Fruit fly (Drosophila melanogaster) whole organism, embryonic: ENCODE results near the gene CG31809.

Experiments
- ATbp ChIP-seq: fragments of 200-800 bp; sonication (Bioruptor generic); optimal IDR thresholded peaks from 2 replicates; lab custom pipeline; 2017; ENCODE audit warnings: missing biosample characterization, mild to moderate bottlenecking, missing genetic modification characterization, missing genetic modification reagents
- CG10209 ChIP-seq: fragments of 200-800 bp; sonication (Bioruptor generic); optimal IDR thresholded peaks from 3 replicates; lab custom pipeline; 2017; ENCODE audit warnings: missing biosample characterization, mild to moderate bottlenecking, missing genetic modification characterization, missing genetic modification reagents
- CG10543 ChIP-seq: fragments of 200-800 bp; sonication (Bioruptor generic); optimal IDR thresholded peaks from 3 replicates; lab custom pipeline; 2017; ENCODE audit warnings: missing biosample characterization, mild to moderate bottlenecking, missing genetic modification characterization, moderate library complexity
- CG12769 ChIP-seq: fragments of 200-800 bp; sonication (Bioruptor generic); optimal IDR thresholded peaks from 2 replicates; lab custom pipeline; 2019; ENCODE audit warnings: missing biosample characterization, mild to moderate bottlenecking, missing genetic modification characterization, moderate library complexity
- CG15269 ChIP-seq: fragments of 200-800 bp; sonication (Bioruptor generic); optimal IDR thresholded peaks from 2 replicates; lab custom pipeline; 2018; ENCODE audit warnings: missing biosample characterization, mild to moderate bottlenecking, missing genetic modification characterization, moderate library complexity
- CG15479 ChIP-seq: fragments of 200-800 bp; sonication (Bioruptor generic); optimal IDR thresholded peaks from 3 replicates; lab custom pipeline; 2019; ENCODE audit warnings: missing biosample characterization, mild to moderate bottlenecking, missing genetic modification characterization, moderate library complexity
- CG17361 ChIP-seq: fragments of 200-800 bp; sonication (Bioruptor generic); IDR thresholded peaks from 3 replicates; pipeline ENCODE4 v1.3.6; 2022; ENCODE audit warnings: missing biosample characterization, missing genetic modification characterization
- CG2120 ChIP-seq: fragments of 200-800 bp; sonication (Bioruptor generic); optimal IDR thresholded peaks from 3 replicates; lab custom pipeline; 2016; ENCODE audit warnings: missing biosample characterization, missing genetic modification characterization
- CG31441 ChIP-seq: fragments of 200-800 bp; sonication (Bioruptor generic); IDR thresholded peaks from 2 replicates; pipeline ENCODE4 v1.3.6; 2022; ENCODE audit warnings: missing biosample characterization, missing genetic modification characterization
- CG32772 ChIP-seq: fragments of 200-800 bp; sonication (Bioruptor generic); IDR thresholded peaks from 2 replicates; pipeline ENCODE4 v1.3.6; 2022; ENCODE audit warnings: missing biosample characterization, missing genetic modification characterization
- CG7839 ChIP-seq: fragments of 200-800 bp; sonication (Bioruptor generic); optimal IDR thresholded peaks from 3 replicates; lab custom pipeline; 2018; ENCODE audit warnings: missing biosample characterization, mild to moderate bottlenecking, missing genetic modification characterization, moderate library complexity
- CG8281 ChIP-seq: fragments of 200-800 bp; sonication (Bioruptor generic); optimal IDR thresholded peaks from 2 replicates; lab custom pipeline; 2018; ENCODE audit warnings: missing biosample characterization, mild to moderate bottlenecking, missing genetic modification characterization, moderate library complexity
- CG8359 ChIP-seq: fragments of 200-800 bp; sonication (Bioruptor generic); optimal IDR thresholded peaks from 2 replicates; lab custom pipeline; 2017; ENCODE audit warnings: missing biosample characterization, mild to moderate bottlenecking, missing genetic modification characterization, borderline replicate concordance
- Dbx ChIP-seq: fragments of 200-800 bp; sonication (Bioruptor generic); IDR thresholded peaks from 3 replicates; pipeline ENCODE4 v1.3.6; 2022; ENCODE audit warnings: missing biosample characterization, missing genetic modification characterization
- Eip74EF ChIP-seq, 2 experiments: fragments of 200-800 bp in 1 of 2; fragments of >200 bp in 1 of 2; sonication (Bioruptor generic) in 1 of 2; optimal IDR thresholded peaks; 2 replicates each; lab custom pipeline; 2017 to 2019; ENCODE audit warnings: missing biosample characterization in 2 of 2, missing genetic modification characterization in 2 of 2, mild to moderate bottlenecking in 1 of 2, moderate library complexity in 1 of 2
- Ets65A ChIP-seq: fragments of 200-800 bp; sonication (Bioruptor generic); peaks from one replicate; lab custom pipeline; 2016; ENCODE audit warnings: missing biosample characterization, missing genetic modification characterization
- GATAe ChIP-seq: fragments of 200-800 bp; sonication (Bioruptor generic); conservative IDR thresholded peaks from 2 replicates; pipeline ENCODE4 v1.3.6; 2022; ENCODE audit warnings: missing biosample characterization, missing genetic modification characterization
- Gsc ChIP-seq: fragments of 200-800 bp; sonication (Bioruptor generic); IDR thresholded peaks from 2 replicates; pipeline ENCODE4 v1.3.6; 2022; ENCODE audit warnings: missing biosample characterization, missing genetic modification characterization
- Hey ChIP-seq: fragments of 200-800 bp; sonication (Bioruptor generic); optimal IDR thresholded peaks from 3 replicates; lab custom pipeline; 2018; ENCODE audit warnings: missing biosample characterization, mild to moderate bottlenecking, missing genetic modification characterization
- Hr78 ChIP-seq, 2 experiments: fragments of 200-800 bp in 1 of 2; fragments of >200 bp in 1 of 2; sonication (Bioruptor generic) in 1 of 2; optimal IDR thresholded peaks; 2 replicates each; lab custom pipeline; 2017 to 2019; ENCODE audit warnings: missing biosample characterization in 2 of 2, missing genetic modification characterization in 2 of 2, mild to moderate bottlenecking in 1 of 2, moderate library complexity in 1 of 2
- Med ChIP-seq: fragments of 200-800 bp; sonication (Bioruptor generic); peaks from one replicate; lab custom pipeline; 2016; ENCODE audit warnings: missing biosample characterization, missing genetic modification characterization, mild to moderate bottlenecking, inconsistent platforms, moderate library complexity
- Nf-YA ChIP-seq: fragments of 200-800 bp; sonication (Bioruptor generic); IDR thresholded peaks from 2 replicates; pipeline ENCODE4 v1.3.6; 2022; ENCODE audit warnings: missing biosample characterization, missing genetic modification characterization
- Pdp1 ChIP-seq, 2 experiments: fragments of 200-800 bp; sonication (Bioruptor generic); optimal IDR thresholded peaks; 3 replicates each; lab custom pipeline; 2016; ENCODE audit warnings: missing biosample characterization in 2 of 2, missing genetic modification characterization in 2 of 2, mild to moderate bottlenecking in 1 of 2, moderate library complexity in 1 of 2
- ac ChIP-seq: fragments of 200-800 bp; sonication (Bioruptor generic); optimal IDR thresholded peaks from 3 replicates; lab custom pipeline; 2017; ENCODE audit warnings: missing biosample characterization, mild to moderate bottlenecking, missing genetic modification characterization
- ci ChIP-seq: fragments of 200-800 bp; sonication (Bioruptor generic); IDR thresholded peaks from 3 replicates; pipeline ENCODE4 v1.3.6; 2022; ENCODE audit warnings: missing biosample characterization, missing genetic modification characterization
- dati ChIP-seq: fragments of 200-800 bp; sonication (Bioruptor generic); IDR thresholded peaks from 2 replicates; pipeline ENCODE4 v1.3.6; 2022; ENCODE audit warnings: missing biosample characterization, missing genetic modification characterization
- dmrt11E ChIP-seq: fragments of 200-800 bp; sonication (Bioruptor generic); optimal IDR thresholded peaks from 3 replicates; lab custom pipeline; 2018; ENCODE audit warnings: missing biosample characterization, mild to moderate bottlenecking, missing genetic modification characterization, moderate library complexity
- exex ChIP-seq: fragments of 200-800 bp; sonication (Bioruptor generic); optimal IDR thresholded peaks from 4 replicates; lab custom pipeline; 2018; ENCODE audit warnings: missing biosample characterization, mild to moderate bottlenecking, missing genetic modification characterization, moderate library complexity
- ftz-f1 ChIP-seq: fragments of 200-800 bp; sonication (Bioruptor generic); optimal IDR thresholded peaks from 2 replicates; lab custom pipeline; 2016; ENCODE audit warnings: missing biosample characterization, missing genetic modification characterization
- hb ChIP-seq: fragments of 200-800 bp; sonication (Bioruptor generic); IDR thresholded peaks from 3 replicates; pipeline ENCODE4 v1.3.6; 2022; ENCODE audit warnings: missing biosample characterization, missing genetic modification characterization; ENCODE audit not compliant: partially characterized antibody
- jing ChIP-seq: fragments of 200-800 bp; sonication (Bioruptor generic); optimal IDR thresholded peaks from 2 replicates; lab custom pipeline; 2018; ENCODE audit warnings: missing biosample characterization, mild to moderate bottlenecking, missing genetic modification characterization
- jumu ChIP-seq: fragments of 200-800 bp; sonication (Bioruptor generic); optimal IDR thresholded peaks from 3 replicates; lab custom pipeline; 2016; ENCODE audit warnings: missing biosample characterization, missing genetic modification characterization
- lab ChIP-seq: fragments of 200-800 bp; sonication (Bioruptor generic); optimal IDR thresholded peaks from 3 replicates; lab custom pipeline; 2017; ENCODE audit warnings: missing biosample characterization, missing genetic modification characterization, mild to moderate bottlenecking, moderate library complexity, missing genetic modification reagents
- mirr ChIP-seq: fragments of 200-800 bp; sonication (Bioruptor generic); optimal IDR thresholded peaks from 3 replicates; lab custom pipeline; 2018; ENCODE audit warnings: missing biosample characterization, mild to moderate bottlenecking, missing genetic modification characterization
- sd ChIP-seq: fragments of 200-800 bp; sonication (Bioruptor generic); optimal IDR thresholded peaks from 3 replicates; lab custom pipeline; 2018; ENCODE audit warnings: missing biosample characterization, mild to moderate bottlenecking, missing genetic modification characterization, moderate library complexity
- sens ChIP-seq: fragments of 200-800 bp; sonication (Bioruptor generic); peaks from one replicate; lab custom pipeline; 2016; ENCODE audit warnings: missing biosample characterization, missing genetic modification characterization
- sens-2 ChIP-seq: fragments of 200-800 bp; sonication (Bioruptor generic); IDR thresholded peaks from 2 replicates; pipeline ENCODE4 v1.3.6; 2022; ENCODE audit warnings: missing biosample characterization, missing genetic modification characterization
- shn ChIP-seq: fragments of 200-800 bp; sonication (Bioruptor generic); optimal IDR thresholded peaks from 3 replicates; lab custom pipeline; 2016; ENCODE audit warnings: missing biosample characterization, missing genetic modification characterization
- tll ChIP-seq, 2 experiments: fragments of 200-800 bp in 1 of 2; fragments of >200 bp in 1 of 2; sonication (Bioruptor generic) in 1 of 2; optimal IDR thresholded peaks; 2 replicates each; lab custom pipeline; 2017 to 2019; ENCODE audit warnings: missing biosample characterization in 2 of 2, missing genetic modification characterization in 2 of 2, mild to moderate bottlenecking in 1 of 2, moderate library complexity in 1 of 2
- toy ChIP-seq: fragments of 200-800 bp; sonication (Bioruptor generic); IDR thresholded peaks from 2 replicates; pipeline ENCODE4 v1.3.6; 2022; ENCODE audit warnings: missing biosample characterization, missing genetic modification characterization
- trh ChIP-seq: fragments of 200-800 bp; sonication (Bioruptor generic); optimal IDR thresholded peaks from 2 replicates; lab custom pipeline; 2016; ENCODE audit warnings: missing biosample characterization, missing genetic modification characterization
- twi ChIP-seq: fragments of 200-800 bp; optimal IDR thresholded peaks from 2 replicates; lab custom pipeline; 2019; ENCODE audit warnings: missing biosample characterization, mild to moderate bottlenecking, missing genetic modification characterization, moderate library complexity

Gene CG31809

DNA sequence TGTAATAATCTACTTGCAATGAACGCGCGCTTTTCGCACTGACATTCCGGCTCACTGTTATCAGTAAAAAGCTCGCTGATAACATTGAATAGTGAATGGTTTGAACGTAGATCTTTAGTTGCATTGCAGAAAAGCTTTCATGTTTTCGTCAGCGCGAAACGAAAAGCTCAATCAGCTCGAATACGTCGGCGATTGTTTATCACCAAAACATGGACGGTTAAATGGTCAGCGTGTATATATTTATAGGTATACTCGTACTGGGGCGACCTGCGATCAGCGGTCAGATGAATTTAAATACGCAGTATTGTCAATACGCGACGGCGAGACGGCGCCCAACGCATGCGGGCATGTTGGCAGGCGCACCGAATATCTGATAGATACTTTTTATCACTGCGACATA, 27.9 kb upstream of the CG31809 start (continued):
- TF ChIP-seq Med, result peak; percentile 65
- TF ChIP-seq Gsc, result no peak
- peak; percentile 69 for TF ChIP-seq CG12769 (tag; lab: Kevin White, UChicago)
- peak; percentile 47 for TF ChIP-seq CG10543 (GFP tag; lab: Kevin White, UChicago)
- TF ChIP-seq Pdp1 (GFP tag; optimal IDR thresholded peaks at IDR 0.05; lab: Kevin White, UChicago), result peak in 1 of 2 experiments; percentile 0
- no peak for TF ChIP-seq dmrt11E (tag; lab: Kevin White, UChicago)
- peak; percentile 15 for TF ChIP-seq lab
- TF ChIP-seq exex (tag; lab: Kevin White, UChicago), result peak; percentile 33
- no peak for TF ChIP-seq CG7839 (tag; lab: Kevin White, UChicago)
- peak; percentile 3 for TF ChIP-seq CG8281 (tag; lab: Kevin White, UChicago)

dm6 chr2L:16885347-16885746, 26.8 kb upstream of the CG31809 start:
- no peak for TF ChIP-seq Hr78 (GFP tag; optimal IDR thresholded peaks at IDR 0.05; lab: Kevin White, UChicago)
- 0 out of 3 replicates have a peak, but pooled peaks have one; percentile 20 for TF ChIP-seq CG17361 (GFP tag; lab: Robert Waterston, UW)
- TF ChIP-seq Med, result peak; percentile 50
- no peak for TF ChIP-seq ac (GFP tag; lab: Kevin White, UChicago)
- peak; percentile 31 for TF ChIP-seq Ets65A (GFP tag; lab: Kevin White, UChicago)
- TF ChIP-seq hb, result 0 out of 3 replicates have a peak, but pooled peaks have one; percentile 10
- 0 out of 3 replicates have a peak, but pooled peaks have one; percentile 11 for TF ChIP-seq Dbx (GFP tag; lab: Robert Waterston, UW)

- TF ChIP-seq CG32772 (GFP tag; lab: Robert Waterston, UW) (no peak), jumu (GFP tag; lab: Kevin White, UChicago) (no peak), exex (tag; lab: Kevin White, UChicago) (peak; percentile 86), shn (GFP tag; lab: Kevin White, UChicago) (no peak), sd (tag; lab: Kevin White, UChicago) (peak; percentile 49), jing (GFP tag; lab: Kevin White, UChicago) (no peak), trh (GFP tag; lab: Kevin White, UChicago) (no peak), CG15479 (GFP tag; lab: Kevin White, UChicago) (no peak), twi (tag; lab: Kevin White, UChicago) (no peak), CG8359 (GFP tag; lab: Kevin White, UChicago) (no peak), sens-2 (no peak)
These were observed 26.2 kb upstream of the CG31809 start for dm6 chr2L:16884702-16885101.

dm6 chr2L:16882871-16883849, 24.6 kb upstream of the CG31809 start:
- TF ChIP-seq dati (GFP tag; lab: Robert Waterston, UW) (no peak), Nf-YA (GFP tag; lab: Robert Waterston, UW) (0 out of 2 replicates have a peak, but pooled peaks have one; percentile 13), CG10209 (GFP tag; lab: Kevin White, UChicago) (peak; percentile 9), Hey (tag; lab: Kevin White, UChicago) (peak; percentile 11), ftz-f1 (peak; percentile 30), tll (GFP tag; optimal IDR thresholded peaks at IDR 0.05; lab: Kevin White, UChicago) (no peak), ci (GFP tag; lab: Robert Waterston, UW) (peak; percentile 47; the same call in 2 of the 3 replicates), GATAe (GFP tag; lab: Robert Waterston, UW) (peak; percentile 34; the same call in 1 of the 2 replicates), CG31441 (GFP tag; lab: Robert Waterston, UW) (no peak), ATbp (GFP tag; lab: Kevin White, UChicago) (peak; percentile 21), CG2120 (GFP tag; lab: Kevin White, UChicago) (peak; percentile 25), toy (GFP tag; lab: Robert Waterston, UW) (0 out of 2 replicates have a peak, but pooled peaks have one; percentile 20), CG15269 (peak; percentile 2), mirr (peak; percentile 98), Pdp1 (GFP tag; optimal IDR thresholded peaks at IDR 0.05; lab: Kevin White, UChicago) (peak in 1 of 2 experiments; percentile 61), sens (GFP tag; lab: Kevin White, UChicago) (peak; percentile 13), Eip74EF (GFP tag; optimal IDR thresholded peaks at IDR 0.05; lab: Kevin White, UChicago) (peak in 1 of 2 experiments; percentile 19)
